Fruit fly (Drosophila melanogaster) whole organism, prepupa: ENCODE data around the gene Rrp5.

Source experiments
- Blimp-1 ChIP-seq: fragments of 200-800 bp; sonication (Bioruptor generic); optimal IDR thresholded peaks from 3 replicates; lab custom pipeline; 2017; ENCODE audit warnings: missing biosample characterization, missing genetic modification characterization, mild to moderate bottlenecking, moderate library complexity, missing genetic modification reagents
- CG10631 ChIP-seq: fragments of 200-800 bp; sonication (Bioruptor generic); optimal IDR thresholded peaks from 2 replicates; lab custom pipeline; 2016; ENCODE audit warnings: missing biosample characterization, missing genetic modification characterization
- CG10669 ChIP-seq: fragments of 200-800 bp; sonication (Bioruptor generic); optimal IDR thresholded peaks from 3 replicates; lab custom pipeline; 2018; ENCODE audit warnings: missing biosample characterization, mild to moderate bottlenecking, missing genetic modification characterization, moderate library complexity
- CG11294 ChIP-seq: fragments of 200-800 bp; sonication (Bioruptor generic); IDR thresholded peaks from 2 replicates; pipeline ENCODE4 v1.3.6; 2022; ENCODE audit warnings: missing biosample characterization, missing genetic modification characterization
- CG15336 ChIP-seq: fragments of 200-800 bp; sonication (Bioruptor generic); IDR thresholded peaks from 2 replicates; pipeline ENCODE4 v1.3.6; 2022; ENCODE audit warnings: missing biosample characterization, missing genetic modification characterization
- CG1621 ChIP-seq: fragments of 200-800 bp; sonication (Bioruptor generic); optimal IDR thresholded peaks from 3 replicates; lab custom pipeline; 2018; ENCODE audit warnings: missing biosample characterization, mild to moderate bottlenecking, missing genetic modification characterization
- CG16779 ChIP-seq: fragments of 200-800 bp; sonication (Bioruptor generic); optimal IDR thresholded peaks from 3 replicates; lab custom pipeline; 2017; ENCODE audit warnings: missing biosample characterization, mild to moderate bottlenecking, missing genetic modification characterization
- CG32006 ChIP-seq: fragments of 200-800 bp; sonication (Bioruptor generic); optimal IDR thresholded peaks from 3 replicates; lab custom pipeline; 2017; ENCODE audit warnings: missing biosample characterization, mild to moderate bottlenecking, missing genetic modification characterization
- CG3919 ChIP-seq: fragments of 200-800 bp; sonication (Bioruptor generic); optimal IDR thresholded peaks from 3 replicates; lab custom pipeline; 2016; ENCODE audit warnings: missing biosample characterization, missing genetic modification characterization
- CG4318 ChIP-seq: fragments of 200-800 bp; sonication (Bioruptor generic); optimal IDR thresholded peaks from 3 replicates; lab custom pipeline; 2017; ENCODE audit warnings: missing biosample characterization, mild to moderate bottlenecking, missing genetic modification characterization
- CG6163 ChIP-seq: fragments of 200-800 bp; sonication (Bioruptor generic); IDR thresholded peaks from 3 replicates; pipeline ENCODE4 v1.3.6; 2022; ENCODE audit warnings: missing biosample characterization, missing genetic modification characterization
- CG6276 ChIP-seq: fragments of 200-800 bp; sonication (Bioruptor generic); optimal IDR thresholded peaks from 2 replicates; lab custom pipeline; 2017; ENCODE audit warnings: missing biosample characterization, mild to moderate bottlenecking, missing genetic modification characterization
- CG6808 ChIP-seq: fragments of 200-800 bp; sonication (Bioruptor generic); optimal IDR thresholded peaks from 3 replicates; lab custom pipeline; 2017; ENCODE audit warnings: missing biosample characterization, missing genetic modification characterization, mild to moderate bottlenecking, moderate library complexity, missing genetic modification reagents
- CG7368 ChIP-seq: fragments of 200-800 bp; sonication (Bioruptor generic); optimal IDR thresholded peaks from 3 replicates; lab custom pipeline; 2016; ENCODE audit warnings: missing biosample characterization, missing genetic modification characterization
- CG8119 ChIP-seq: fragments of 200-800 bp; sonication (Bioruptor generic); IDR thresholded peaks from 3 replicates; pipeline ENCODE4 v1.3.6; 2022; ENCODE audit warnings: missing biosample characterization, missing genetic modification characterization
- CG8319 ChIP-seq: fragments of 200-800 bp; sonication (Bioruptor generic); optimal IDR thresholded peaks from 3 replicates; lab custom pipeline; 2016; ENCODE audit warnings: missing biosample characterization, missing genetic modification characterization
- Eip75B ChIP-seq: fragments of 200-800 bp; sonication (Bioruptor generic); optimal IDR thresholded peaks from 3 replicates; lab custom pipeline; 2016; ENCODE audit warnings: missing biosample characterization, missing genetic modification characterization
- Eip78C ChIP-seq: fragments of 200-800 bp; sonication (Bioruptor generic); peaks from one replicate; lab custom pipeline; 2016; ENCODE audit warnings: missing biosample characterization, missing genetic modification characterization
- Eip93F ChIP-seq: fragments of 200-800 bp; sonication (Bioruptor generic); optimal IDR thresholded peaks from 2 replicates; lab custom pipeline; 2016; ENCODE audit warnings: missing biosample characterization, mild to moderate bottlenecking, missing genetic modification characterization
- Ets21C ChIP-seq: fragments of 200-800 bp; sonication (Bioruptor generic); optimal IDR thresholded peaks from 3 replicates; lab custom pipeline; 2016; ENCODE audit warnings: missing biosample characterization, missing genetic modification characterization
- Gug ChIP-seq: fragments of 200-800 bp; sonication (Bioruptor generic); IDR thresholded peaks from 2 replicates; pipeline ENCODE4 v1.3.6; 2022; ENCODE audit warnings: missing biosample characterization, missing genetic modification characterization
- Hr38 ChIP-seq: sonication (Bioruptor generic); optimal IDR thresholded peaks from 2 replicates; lab custom pipeline; 2016; ENCODE audit warnings: missing biosample characterization, missing genetic modification characterization
- Hr4 ChIP-seq: fragments of 200-800 bp; sonication (Bioruptor generic); optimal IDR thresholded peaks from 3 replicates; lab custom pipeline; 2016; ENCODE audit warnings: missing biosample characterization, missing genetic modification characterization
- Lpt ChIP-seq: fragments of 200-800 bp; sonication (Bioruptor generic); optimal IDR thresholded peaks from 3 replicates; lab custom pipeline; 2016; ENCODE audit warnings: missing biosample characterization, missing genetic modification characterization
- OdsH ChIP-seq: fragments of 200-800 bp; sonication (Bioruptor generic); optimal IDR thresholded peaks from 3 replicates; lab custom pipeline; 2016; ENCODE audit warnings: missing biosample characterization, missing genetic modification characterization
- Smox ChIP-seq: fragments of 200-800 bp; sonication (Bioruptor generic); optimal IDR thresholded peaks from 3 replicates; lab custom pipeline; 2016; ENCODE audit warnings: missing biosample characterization, missing genetic modification characterization
- Sox102F ChIP-seq: fragments of 200-800 bp; sonication (Bioruptor generic); optimal IDR thresholded peaks from 2 replicates; lab custom pipeline; 2016; ENCODE audit warnings: missing biosample characterization, mild to moderate bottlenecking, missing genetic modification characterization
- Sox15 ChIP-seq: fragments of 200-800 bp; sonication (Bioruptor generic); optimal IDR thresholded peaks from 3 replicates; lab custom pipeline; 2016; ENCODE audit warnings: missing biosample characterization, missing genetic modification characterization
- achi ChIP-seq: fragments of 200-800 bp; sonication (Bioruptor generic); optimal IDR thresholded peaks from 3 replicates; lab custom pipeline; 2016; ENCODE audit warnings: missing biosample characterization, missing genetic modification characterization
- cyc ChIP-seq: fragments of 200-800 bp; sonication (Bioruptor generic); optimal IDR thresholded peaks from 3 replicates; lab custom pipeline; 2016; ENCODE audit warnings: missing biosample characterization, missing genetic modification characterization
- dac ChIP-seq: fragments of 200-800 bp; sonication (Bioruptor generic); optimal IDR thresholded peaks from 2 replicates; lab custom pipeline; 2017; ENCODE audit warnings: missing biosample characterization, mild to moderate bottlenecking, missing genetic modification characterization
- dsx ChIP-seq: fragments of 200-800 bp; optimal IDR thresholded peaks from 3 replicates; lab custom pipeline; 2019; ENCODE audit warnings: missing biosample characterization, mild to moderate bottlenecking, missing genetic modification characterization, moderate library complexity; ENCODE audit not compliant: poor library complexity, severe bottlenecking
- eg ChIP-seq: fragments of 200-800 bp; sonication (Bioruptor generic); IDR thresholded peaks from 3 replicates; pipeline ENCODE4 v1.3.6; 2022; ENCODE audit warnings: missing biosample characterization, missing genetic modification characterization
- esn ChIP-seq: fragments of 200-800 bp; sonication (Bioruptor generic); optimal IDR thresholded peaks from 2 replicates; lab custom pipeline; 2016; ENCODE audit warnings: missing biosample characterization, mild to moderate bottlenecking, missing genetic modification characterization, moderate library complexity
- fd59A ChIP-seq: fragments of 200-800 bp; sonication (Bioruptor generic); optimal IDR thresholded peaks from 2 replicates; lab custom pipeline; 2017; ENCODE audit warnings: missing biosample characterization, mild to moderate bottlenecking, missing genetic modification characterization, missing genetic modification reagents
- fkh ChIP-seq: fragments of 200-800 bp; sonication (Bioruptor generic); optimal IDR thresholded peaks from 3 replicates; lab custom pipeline; 2017; ENCODE audit warnings: missing biosample characterization, mild to moderate bottlenecking, missing genetic modification characterization, moderate library complexity
- lz ChIP-seq: fragments of 200-800 bp; sonication (Bioruptor generic); optimal IDR thresholded peaks from 3 replicates; lab custom pipeline; 2016; ENCODE audit warnings: missing biosample characterization, missing genetic modification characterization
- net ChIP-seq: fragments of 200-800 bp; sonication (Bioruptor generic); optimal IDR thresholded peaks from 3 replicates; lab custom pipeline; 2016; ENCODE audit warnings: missing biosample characterization, missing genetic modification characterization
- pdm3 ChIP-seq: fragments of 200-800 bp; sonication (Bioruptor generic); optimal IDR thresholded peaks from 3 replicates; lab custom pipeline; 2016; ENCODE audit warnings: missing biosample characterization, missing genetic modification characterization
- ss ChIP-seq, 2 experiments: fragments of 200-800 bp; sonication (Bioruptor generic); optimal IDR thresholded peaks; 2 replicates in 1 of 2; 3 replicates in 1 of 2; lab custom pipeline; 2017 to 2018; ENCODE audit warnings: mild to moderate bottlenecking in 2 of 2, missing biosample characterization in 2 of 2, missing genetic modification characterization in 2 of 2, moderate library complexity in 1 of 2
- svp ChIP-seq: fragments of 200-800 bp; sonication (Bioruptor generic); peaks from one replicate; lab custom pipeline; 2016; ENCODE audit warnings: missing biosample characterization, missing genetic modification characterization
- topi ChIP-seq: fragments of 200-800 bp; sonication (Bioruptor generic); optimal IDR thresholded peaks from 3 replicates; lab custom pipeline; 2016; ENCODE audit warnings: missing biosample characterization, missing genetic modification characterization
- vri ChIP-seq: fragments of 200-800 bp; sonication (Bioruptor generic); optimal IDR thresholded peaks from 3 replicates; lab custom pipeline; 2016; ENCODE audit warnings: missing biosample characterization, mild to moderate bottlenecking, missing genetic modification characterization

Gene Rrp5

dm6 chr3R:24283582-24284085 is 49.5 kb downstream of the Rrp5 start, which contains the start of gene CG6356:
Gene CG6356, plus strand, starts transcription at chr3R:24283955.
- TF ChIP-seq fkh (GFP tag; lab: Kevin White, UChicago): no peak
- no peak for TF ChIP-seq CG7368
- peak; percentile 27; the same call in 1 of the 3 replicates for TF ChIP-seq CG6163
- TF ChIP-seq Sox102F: no peak
- no peak for TF ChIP-seq lz (GFP tag; lab: Kevin White, UChicago)
- no peak for TF ChIP-seq CG10631
- peak; percentile 60 for TF ChIP-seq svp (GFP tag; lab: Kevin White, UChicago)
- no peak for TF ChIP-seq fd59A
- TF ChIP-seq dac (GFP tag; lab: Kevin White, UChicago): no peak
- TF ChIP-seq CG16779 (tag; lab: Kevin White, UChicago): peak; percentile 42
- TF ChIP-seq Eip75B (GFP tag; lab: Kevin White, UChicago): no peak
- TF ChIP-seq CG8119 (GFP tag; lab: Robert Waterston, UW): peak; percentile 37; the same call in 1 of the 3 replicates
- TF ChIP-seq Hr38 (GFP tag; lab: Kevin White, UChicago): no peak
- TF ChIP-seq CG32006 (GFP tag; lab: Kevin White, UChicago): peak; percentile 36
- no peak for TF ChIP-seq Hr4 (GFP tag; lab: Kevin White, UChicago)
- no peak for TF ChIP-seq CG10669
- peak; percentile 2 for TF ChIP-seq Lpt (GFP tag; lab: Kevin White, UChicago)
- no peak for TF ChIP-seq achi (GFP tag; lab: Kevin White, UChicago)
- TF ChIP-seq vri (GFP tag; lab: Kevin White, UChicago): no peak
- TF ChIP-seq CG6276 (GFP tag; lab: Kevin White, UChicago): peak; percentile 79
- no peak for TF ChIP-seq Blimp-1 (GFP tag; lab: Kevin White, UChicago)
- TF ChIP-seq Sox15 (GFP tag; lab: Kevin White, UChicago): no peak
- TF ChIP-seq topi (GFP tag; lab: Kevin White, UChicago): no peak
- no peak for TF ChIP-seq CG8319 (GFP tag; lab: Kevin White, UChicago)
- TF ChIP-seq Smox (GFP tag; lab: Kevin White, UChicago): no peak
- no peak for TF ChIP-seq net (GFP tag; lab: Kevin White, UChicago)
- peak in 1 of 2 experiments; percentile 21 for TF ChIP-seq ss (GFP tag; optimal IDR thresholded peaks at IDR 0.05; lab: Kevin White, UChicago)
- peak; percentile 8 for TF ChIP-seq dsx (GFP tag; lab: Kevin White, UChicago)
- peak; percentile 14; the same call in 1 of the 2 replicates for TF ChIP-seq CG11294
- no peak for TF ChIP-seq OdsH (GFP tag; lab: Kevin White, UChicago)
- TF ChIP-seq CG3919 (GFP tag; lab: Kevin White, UChicago): no peak
- TF ChIP-seq CG6808 (GFP tag; lab: Kevin White, UChicago): peak; percentile 13
- no peak for TF ChIP-seq cyc
- no peak for TF ChIP-seq esn (GFP tag; lab: Kevin White, UChicago)
- TF ChIP-seq CG1621 (tag; lab: Kevin White, UChicago): peak; percentile 6
- TF ChIP-seq Eip78C (GFP tag; lab: Kevin White, UChicago): peak; percentile 5
- peak; percentile 54; the same call in 1 of the 2 replicates for TF ChIP-seq CG15336 (GFP tag; lab: Robert Waterston, UW)
- no peak for TF ChIP-seq CG4318
- TF ChIP-seq Gug: peak; percentile 43
- no peak for TF ChIP-seq pdm3 (GFP tag; lab: Kevin White, UChicago)
- TF ChIP-seq eg (GFP tag; lab: Robert Waterston, UW): peak; percentile 67; the same call in 2 of the 3 replicates
- no peak for TF ChIP-seq Eip93F (GFP tag; lab: Kevin White, UChicago)
- no peak for TF ChIP-seq Ets21C (GFP tag; lab: Kevin White, UChicago)
